Fruit fly (Drosophila melanogaster) Kc167 (cell line): ENCODE measurements around the gene noc.

ENCODE experiments used
- Sin3A ChIP-seq: fragments of >200 bp; optimal IDR thresholded peaks from 2 replicates; lab custom pipeline; 2018; ENCODE audit warnings: missing external identifiers
- h ChIP-seq: fragments of >200 bp; optimal IDR thresholded peaks from 3 replicates; lab custom pipeline; 2018; ENCODE audit warnings: missing external identifiers
- insv ChIP-seq: fragments of >200 bp; optimal IDR thresholded peaks from 3 replicates; lab custom pipeline; 2018; ENCODE audit warnings: missing external identifiers
- psq ChIP-seq: fragments of >200 bp; optimal IDR thresholded peaks from 2 replicates; lab custom pipeline; 2017; ENCODE audit warnings: missing external identifiers
- ttk ChIP-seq: sonication (Bioruptor generic); optimal IDR thresholded peaks from 2 replicates; lab custom pipeline; 2017; ENCODE audit warnings: missing external identifiers

DNA sequence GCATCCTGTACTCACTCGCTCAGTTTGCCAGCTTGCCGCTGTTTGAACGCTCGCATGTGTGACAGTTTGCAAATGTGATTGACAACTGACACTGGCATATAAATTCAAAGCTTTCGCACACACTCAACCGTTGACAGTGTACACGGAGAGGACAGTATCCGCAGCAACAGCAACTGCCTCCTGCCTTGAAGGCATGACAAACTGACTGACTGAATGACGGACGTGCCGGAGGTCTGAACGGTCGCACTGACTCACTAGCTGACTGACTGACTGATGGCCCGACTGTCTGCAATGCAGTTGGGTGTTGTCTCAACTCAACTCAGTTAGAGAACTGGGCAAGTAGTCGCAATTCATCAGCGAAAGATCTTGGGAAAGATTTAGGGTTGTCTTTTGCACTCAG lies 21.2 kb downstream of the noc start:
- no peak for TF ChIP-seq Sin3A
- no peak for TF ChIP-seq insv (lab: Kevin White, UChicago)
- TF ChIP-seq h (lab: Kevin White, UChicago) = no peak
- no peak for TF ChIP-seq ttk (lab: Kevin White, UChicago)
- no peak for TF ChIP-seq psq (lab: Kevin White, UChicago)
